Fruit fly (Drosophila melanogaster): ENCODE results near the gene CG7924.

DNA sequence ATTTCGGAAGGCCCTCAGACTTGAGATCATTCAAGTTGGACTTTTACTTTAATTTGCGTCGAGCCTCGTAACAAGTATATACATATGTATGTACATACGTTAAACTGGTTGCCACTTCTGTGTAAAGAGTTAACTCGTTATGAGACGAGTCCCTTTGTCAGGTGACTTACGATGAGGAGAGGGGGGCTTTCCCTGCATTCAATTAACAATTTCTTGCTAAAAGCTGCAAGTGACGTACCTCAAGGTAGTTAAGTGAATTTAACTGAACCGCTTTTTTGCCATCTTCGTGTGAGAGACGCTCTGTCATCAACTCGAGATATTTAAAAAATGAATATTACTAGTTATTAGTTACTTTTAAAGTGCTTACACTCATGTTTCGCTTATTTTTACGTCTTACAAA lies 24.3 kb upstream of the CG7924 start:
- TF ChIP-seq Sp1 (GFP tag; optimal IDR thresholded peaks at IDR 0.05) (no peak), OdsH (GFP tag; optimal IDR thresholded peaks at IDR 0.05) (no peak), Dfd (GFP tag; optimal IDR thresholded peaks at IDR 0.05) (no peak)

All from whole organism, wandering third instar larva.